Fruit fly (Drosophila melanogaster): ENCODE measurements around the gene edin.

- TF ChIP-seq Pif1A (GFP tag; optimal IDR thresholded peaks at IDR 0.05) (no peak), CG9948 (tag; optimal IDR thresholded peaks at IDR 0.05) (no peak), rn (GFP tag; IDR thresholded peaks at IDR 0.05) (no peak), Snoo (tag; optimal IDR thresholded peaks at IDR 0.05) (no peak), CG13204 (GFP tag; optimal IDR thresholded peaks at IDR 0.05) (no peak), D1 (tag; optimal IDR thresholded peaks at IDR 0.05) (no peak), CG10348 (GFP tag; IDR thresholded peaks at IDR 0.05) (no peak), fd96Ca (GFP tag; IDR thresholded peaks at IDR 0.05) (no peak), EcR (GFP tag; optimal IDR thresholded peaks at IDR 0.05) (no peak), gl (tag; optimal IDR thresholded peaks at IDR 0.05) (no peak), CG8301 (tag; optimal IDR thresholded peaks at IDR 0.05) (no peak), Ets98B (GFP tag; IDR thresholded peaks at IDR 0.05) (no peak), CG12605 (GFP tag; IDR thresholded peaks at IDR 0.05) (no peak)
Observed at dm6 chr3L:17529511-17530194, 35.0 kb downstream of the edin start, which contains the start of the genes Edc3 and Nedd4.
